Fruit fly (Drosophila melanogaster): ENCODE measurements around the gene CG8500.

- no peak for TF ChIP-seq nom (GFP tag; optimal IDR thresholded peaks at IDR 0.05)
- no peak for TF ChIP-seq ttk (GFP tag; IDR thresholded peaks at IDR 0.05)
- no peak for TF ChIP-seq Dfd (GFP tag; optimal IDR thresholded peaks at IDR 0.05)
- TF ChIP-seq CG10147 (GFP tag; optimal IDR thresholded peaks at IDR 0.05): no peak
Measured at dm6 chr3R:9813861-9814260, 29.4 kb downstream of the CG8500 start, which contains the start of gene eloF.

Data from whole organism, embryonic.